Fruit fly (Drosophila melanogaster): ENCODE measurements around the gene CG18547.
A peak's percentile ranks its signal among the peaks of the same experiment; 100 is the strongest.

CG18547 gene

DNA sequence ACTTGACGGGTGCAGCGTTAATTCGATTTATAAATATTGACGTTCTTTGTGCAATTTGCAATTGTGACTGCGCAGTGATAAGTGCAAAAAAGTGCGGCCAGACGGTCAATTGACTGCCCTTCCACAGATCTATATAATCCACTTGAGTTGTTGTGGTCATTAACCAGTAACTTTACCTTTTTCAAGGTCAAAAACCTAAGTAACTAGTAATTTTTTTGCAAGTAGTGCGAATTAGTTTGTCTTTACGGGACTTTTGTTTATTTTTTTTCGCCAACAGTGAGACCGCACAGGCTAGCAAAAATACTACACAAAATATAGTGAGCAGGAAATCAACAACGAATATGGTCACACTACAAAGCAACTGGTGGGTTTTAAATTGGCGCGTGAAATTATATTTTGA is 5.6 kb downstream of the CG18547 start, which contains the start of gene Tango9:
TSS of gene Tango9 (minus strand) at position 280 of the 400 bp plus-strand sequence.
- TF ChIP-seq Myb (GFP tag; optimal IDR thresholded peaks at IDR 0.05): peak; percentile 61
- no peak for TF ChIP-seq dm (GFP tag; optimal IDR thresholded peaks at IDR 0.05)
- TF ChIP-seq fd96Cb (tag; optimal IDR thresholded peaks at IDR 0.05): no peak
- 0 out of 2 replicates have a peak, but pooled peaks have one; percentile 16 for TF ChIP-seq Dref (GFP tag; IDR thresholded peaks at IDR 0.05)
- no peak for TF ChIP-seq croc (GFP tag; conservative IDR thresholded peaks at IDR 0.05)
- peak; percentile 60 for TF ChIP-seq CG10274 (GFP tag; optimal IDR thresholded peaks at IDR 0.05)
- no peak for TF ChIP-seq ara (GFP tag; IDR thresholded peaks at IDR 0.05)
- no peak for TF ChIP-seq slp2 (GFP tag; optimal IDR thresholded peaks at IDR 0.05)
- no peak for TF ChIP-seq twi (tag; optimal IDR thresholded peaks at IDR 0.05)
- TF ChIP-seq org-1 (GFP tag; optimal IDR thresholded peaks at IDR 0.05): no peak
- peak; percentile 9 for TF ChIP-seq Hsf (GFP tag; optimal IDR thresholded peaks at IDR 0.05)
- peak; percentile 62 for TF ChIP-seq CG15514 (GFP tag; optimal IDR thresholded peaks at IDR 0.05)
- TF ChIP-seq Fer3 (tag; optimal IDR thresholded peaks at IDR 0.05): no peak
- no peak for TF ChIP-seq Rx (GFP tag; IDR thresholded peaks at IDR 0.05)
- TF ChIP-seq CG18262 (tag; optimal IDR thresholded peaks at IDR 0.05): no peak
- no peak for TF ChIP-seq chn (GFP tag; optimal IDR thresholded peaks at IDR 0.05)
- TF ChIP-seq pho (GFP tag; optimal IDR thresholded peaks at IDR 0.05): no peak
- TF ChIP-seq crp (GFP tag; optimal IDR thresholded peaks at IDR 0.05): peak in 1 of 2 experiments; percentile 13
- no peak for TF ChIP-seq H15 (GFP tag; IDR thresholded peaks at IDR 0.05)
- TF ChIP-seq CG6175 (GFP tag; IDR thresholded peaks at IDR 0.05): no peak
- TF ChIP-seq HmgZ (tag; optimal IDR thresholded peaks at IDR 0.05): peak; percentile 40
- no peak for TF ChIP-seq CG9727 (GFP tag; optimal IDR thresholded peaks at IDR 0.05)
- TF ChIP-seq sr (GFP tag; IDR thresholded peaks at IDR 0.05): no peak
- TF ChIP-seq sob (GFP tag; IDR thresholded peaks at IDR 0.05): no peak
- TF ChIP-seq sima (GFP tag; optimal IDR thresholded peaks at IDR 0.05): no peak
- no peak for TF ChIP-seq Fer2 (tag; optimal IDR thresholded peaks at IDR 0.05)
- TF ChIP-seq CHES-1-like (GFP tag; optimal IDR thresholded peaks at IDR 0.05): peak; percentile 24
- TF ChIP-seq CG2875 (GFP tag; optimal IDR thresholded peaks at IDR 0.05): no peak
- no peak for TF ChIP-seq sens-2 (GFP tag; IDR thresholded peaks at IDR 0.05)
- TF ChIP-seq CG14667 (GFP tag; IDR thresholded peaks at IDR 0.05): no peak
- no peak for TF ChIP-seq chif (GFP tag; optimal IDR thresholded peaks at IDR 0.05)
- TF ChIP-seq dmrt11E (tag; optimal IDR thresholded peaks at IDR 0.05): no peak
- TF ChIP-seq CG8388 (GFP tag; optimal IDR thresholded peaks at IDR 0.05): no peak
- TF ChIP-seq CG7928 (GFP tag; optimal IDR thresholded peaks at IDR 0.05): no peak
- no peak for TF ChIP-seq gro (GFP tag; optimal IDR thresholded peaks at IDR 0.05)
- no peak for TF ChIP-seq CG5953 (GFP tag; IDR thresholded peaks at IDR 0.05)
- TF ChIP-seq bigmax (GFP tag; optimal IDR thresholded peaks at IDR 0.05): no peak
- no peak for TF ChIP-seq CG8944 (GFP tag; optimal IDR thresholded peaks at IDR 0.05)
- TF ChIP-seq CG12769 (tag; optimal IDR thresholded peaks at IDR 0.05): no peak
- TF ChIP-seq CG18619 (GFP tag; optimal IDR thresholded peaks at IDR 0.05): no peak
- no peak for TF ChIP-seq chinmo (GFP tag; IDR thresholded peaks at IDR 0.05; ENCODE audit: partially characterized antibody)
- no peak for TF ChIP-seq dmrt99B (tag; optimal IDR thresholded peaks at IDR 0.05)
- no peak for TF ChIP-seq CG13775 (GFP tag; optimal IDR thresholded peaks at IDR 0.05)
- TF ChIP-seq CG14014 (GFP tag; IDR thresholded peaks at IDR 0.05): no peak
- TF ChIP-seq otp (GFP tag; IDR thresholded peaks at IDR 0.05): no peak
- TF ChIP-seq eve (GFP tag; optimal IDR thresholded peaks at IDR 0.05): no peak
- TF ChIP-seq sim (GFP tag; IDR thresholded peaks at IDR 0.05): no peak
- TF ChIP-seq seq (GFP tag; IDR thresholded peaks at IDR 0.05): no peak
- TF ChIP-seq Bdp1 (GFP tag; optimal IDR thresholded peaks at IDR 0.05): no peak
- peak in 1 of 2 experiments; percentile 2 for TF ChIP-seq dpn (GFP tag; optimal IDR thresholded peaks at IDR 0.05)
- TF ChIP-seq trem (tag; optimal IDR thresholded peaks at IDR 0.05): peak; percentile 63
- no peak for TF ChIP-seq ranshi (GFP tag; IDR thresholded peaks at IDR 0.05)
- no peak for TF ChIP-seq CG10366 (GFP tag; IDR thresholded peaks at IDR 0.05)
